Fruit fly (Drosophila melanogaster): Measurements from ENCODE around the gene CG2656.

dm6 chr3R:7200670-7201069 is 56.1 kb downstream of the CG2656 start, which contains the start of gene CG14609:
- TF ChIP-seq h (optimal IDR thresholded peaks at IDR 0.05) (no peak), Sin3A (optimal IDR thresholded peaks at IDR 0.05) (no peak), ttk (optimal IDR thresholded peaks at IDR 0.05) (no peak), Myc (optimal IDR thresholded peaks at IDR 0.05) (no peak), psq (optimal IDR thresholded peaks at IDR 0.05) (no peak), insv (optimal IDR thresholded peaks at IDR 0.05) (no peak)
